Fruit fly (Drosophila melanogaster) whole organism, prepupa: ENCODE data around the gene CG31064.

Experiments used
- Blimp-1 ChIP-seq: fragments of 200-800 bp; sonication (Bioruptor generic); optimal IDR thresholded peaks from 3 replicates; lab custom pipeline; 2017; ENCODE audit warnings: missing biosample characterization, missing genetic modification characterization, mild to moderate bottlenecking, moderate library complexity, missing genetic modification reagents
- CG10631 ChIP-seq: fragments of 200-800 bp; sonication (Bioruptor generic); optimal IDR thresholded peaks from 2 replicates; lab custom pipeline; 2016; ENCODE audit warnings: missing biosample characterization, missing genetic modification characterization
- CG10669 ChIP-seq: fragments of 200-800 bp; sonication (Bioruptor generic); optimal IDR thresholded peaks from 3 replicates; lab custom pipeline; 2018; ENCODE audit warnings: missing biosample characterization, mild to moderate bottlenecking, missing genetic modification characterization, moderate library complexity
- CG11294 ChIP-seq: fragments of 200-800 bp; sonication (Bioruptor generic); IDR thresholded peaks from 2 replicates; pipeline ENCODE4 v1.3.6; 2022; ENCODE audit warnings: missing biosample characterization, missing genetic modification characterization
- CG11902 ChIP-seq: fragments of 200-800 bp; sonication (Bioruptor generic); optimal IDR thresholded peaks from 3 replicates; lab custom pipeline; 2016; ENCODE audit warnings: missing biosample characterization, missing genetic modification characterization
- CG15336 ChIP-seq: fragments of 200-800 bp; sonication (Bioruptor generic); IDR thresholded peaks from 2 replicates; pipeline ENCODE4 v1.3.6; 2022; ENCODE audit warnings: missing biosample characterization, missing genetic modification characterization
- CG1621 ChIP-seq: fragments of 200-800 bp; sonication (Bioruptor generic); optimal IDR thresholded peaks from 3 replicates; lab custom pipeline; 2018; ENCODE audit warnings: missing biosample characterization, mild to moderate bottlenecking, missing genetic modification characterization
- CG16779 ChIP-seq: fragments of 200-800 bp; sonication (Bioruptor generic); optimal IDR thresholded peaks from 3 replicates; lab custom pipeline; 2017; ENCODE audit warnings: missing biosample characterization, mild to moderate bottlenecking, missing genetic modification characterization
- CG31627 ChIP-seq: fragments of 200-800 bp; sonication (Bioruptor generic); optimal IDR thresholded peaks from 3 replicates; lab custom pipeline; 2016; ENCODE audit warnings: missing biosample characterization, missing genetic modification characterization
- CG32006 ChIP-seq: fragments of 200-800 bp; sonication (Bioruptor generic); optimal IDR thresholded peaks from 3 replicates; lab custom pipeline; 2017; ENCODE audit warnings: missing biosample characterization, mild to moderate bottlenecking, missing genetic modification characterization
- CG34406 ChIP-seq: fragments of 200-800 bp; sonication (Bioruptor generic); optimal IDR thresholded peaks from 3 replicates; lab custom pipeline; 2016; ENCODE audit warnings: missing biosample characterization, missing genetic modification characterization
- CG3919 ChIP-seq: fragments of 200-800 bp; sonication (Bioruptor generic); optimal IDR thresholded peaks from 3 replicates; lab custom pipeline; 2016; ENCODE audit warnings: missing biosample characterization, missing genetic modification characterization
- CG4318 ChIP-seq: fragments of 200-800 bp; sonication (Bioruptor generic); optimal IDR thresholded peaks from 3 replicates; lab custom pipeline; 2017; ENCODE audit warnings: missing biosample characterization, mild to moderate bottlenecking, missing genetic modification characterization
- CG6276 ChIP-seq: fragments of 200-800 bp; sonication (Bioruptor generic); optimal IDR thresholded peaks from 2 replicates; lab custom pipeline; 2017; ENCODE audit warnings: missing biosample characterization, mild to moderate bottlenecking, missing genetic modification characterization
- CG6792 ChIP-seq: fragments of 200-800 bp; sonication (Bioruptor generic); optimal IDR thresholded peaks from 3 replicates; lab custom pipeline; 2016; ENCODE audit warnings: missing biosample characterization, missing genetic modification characterization
- CG6854 ChIP-seq: fragments of 200-800 bp; sonication (Bioruptor generic); optimal IDR thresholded peaks from 2 replicates; lab custom pipeline; 2017; ENCODE audit warnings: missing biosample characterization, mild to moderate bottlenecking, missing genetic modification characterization
- CG7368 ChIP-seq: fragments of 200-800 bp; sonication (Bioruptor generic); optimal IDR thresholded peaks from 3 replicates; lab custom pipeline; 2016; ENCODE audit warnings: missing biosample characterization, missing genetic modification characterization
- CG8119 ChIP-seq: fragments of 200-800 bp; sonication (Bioruptor generic); IDR thresholded peaks from 3 replicates; pipeline ENCODE4 v1.3.6; 2022; ENCODE audit warnings: missing biosample characterization, missing genetic modification characterization
- CG8632 ChIP-seq: fragments of 200-800 bp; sonication (Bioruptor generic); optimal IDR thresholded peaks from 3 replicates; lab custom pipeline; 2016; ENCODE audit warnings: missing biosample characterization, missing genetic modification characterization
- Eip75B ChIP-seq: fragments of 200-800 bp; sonication (Bioruptor generic); optimal IDR thresholded peaks from 3 replicates; lab custom pipeline; 2016; ENCODE audit warnings: missing biosample characterization, missing genetic modification characterization
- Eip78C ChIP-seq: fragments of 200-800 bp; sonication (Bioruptor generic); peaks from one replicate; lab custom pipeline; 2016; ENCODE audit warnings: missing biosample characterization, missing genetic modification characterization
- Eip93F ChIP-seq: fragments of 200-800 bp; sonication (Bioruptor generic); optimal IDR thresholded peaks from 2 replicates; lab custom pipeline; 2016; ENCODE audit warnings: missing biosample characterization, mild to moderate bottlenecking, missing genetic modification characterization
- Ets21C ChIP-seq: fragments of 200-800 bp; sonication (Bioruptor generic); optimal IDR thresholded peaks from 3 replicates; lab custom pipeline; 2016; ENCODE audit warnings: missing biosample characterization, missing genetic modification characterization
- Ets96B ChIP-seq: fragments of 200-800 bp; optimal IDR thresholded peaks from 2 replicates; lab custom pipeline; 2019; ENCODE audit warnings: missing biosample characterization, mild to moderate bottlenecking, missing genetic modification characterization, moderate library complexity
- Hr39 ChIP-seq: fragments of 200-800 bp; sonication (Bioruptor generic); optimal IDR thresholded peaks from 2 replicates; lab custom pipeline; 2016; ENCODE audit warnings: missing biosample characterization, missing genetic modification characterization
- Hr4 ChIP-seq: fragments of 200-800 bp; sonication (Bioruptor generic); optimal IDR thresholded peaks from 3 replicates; lab custom pipeline; 2016; ENCODE audit warnings: missing biosample characterization, missing genetic modification characterization
- Lpt ChIP-seq: fragments of 200-800 bp; sonication (Bioruptor generic); optimal IDR thresholded peaks from 3 replicates; lab custom pipeline; 2016; ENCODE audit warnings: missing biosample characterization, missing genetic modification characterization
- Met ChIP-seq: fragments of 200-800 bp; sonication (Bioruptor generic); optimal IDR thresholded peaks from 3 replicates; lab custom pipeline; 2016; ENCODE audit warnings: missing biosample characterization, missing genetic modification characterization
- OdsH ChIP-seq: fragments of 200-800 bp; sonication (Bioruptor generic); optimal IDR thresholded peaks from 3 replicates; lab custom pipeline; 2016; ENCODE audit warnings: missing biosample characterization, missing genetic modification characterization
- Smox ChIP-seq: fragments of 200-800 bp; sonication (Bioruptor generic); optimal IDR thresholded peaks from 3 replicates; lab custom pipeline; 2016; ENCODE audit warnings: missing biosample characterization, missing genetic modification characterization
- Sox102F ChIP-seq: fragments of 200-800 bp; sonication (Bioruptor generic); optimal IDR thresholded peaks from 2 replicates; lab custom pipeline; 2016; ENCODE audit warnings: missing biosample characterization, mild to moderate bottlenecking, missing genetic modification characterization
- Sox14 ChIP-seq: fragments of 200-800 bp; sonication (Bioruptor generic); optimal IDR thresholded peaks from 3 replicates; lab custom pipeline; 2016; ENCODE audit warnings: missing biosample characterization, missing genetic modification characterization
- achi ChIP-seq: fragments of 200-800 bp; sonication (Bioruptor generic); optimal IDR thresholded peaks from 3 replicates; lab custom pipeline; 2016; ENCODE audit warnings: missing biosample characterization, missing genetic modification characterization
- acj6 ChIP-seq: fragments of 200-800 bp; sonication (Bioruptor generic); optimal IDR thresholded peaks from 3 replicates; lab custom pipeline; 2016; ENCODE audit warnings: missing biosample characterization, missing genetic modification characterization
- cyc ChIP-seq: fragments of 200-800 bp; sonication (Bioruptor generic); optimal IDR thresholded peaks from 3 replicates; lab custom pipeline; 2016; ENCODE audit warnings: missing biosample characterization, missing genetic modification characterization
- eg ChIP-seq: fragments of 200-800 bp; sonication (Bioruptor generic); IDR thresholded peaks from 3 replicates; pipeline ENCODE4 v1.3.6; 2022; ENCODE audit warnings: missing biosample characterization, missing genetic modification characterization
- fd85E ChIP-seq: fragments of 200-800 bp; sonication (Bioruptor generic); optimal IDR thresholded peaks from 3 replicates; lab custom pipeline; 2016; ENCODE audit warnings: missing biosample characterization, missing genetic modification characterization
- fkh ChIP-seq: fragments of 200-800 bp; sonication (Bioruptor generic); optimal IDR thresholded peaks from 3 replicates; lab custom pipeline; 2017; ENCODE audit warnings: missing biosample characterization, mild to moderate bottlenecking, missing genetic modification characterization, moderate library complexity
- lz ChIP-seq: fragments of 200-800 bp; sonication (Bioruptor generic); optimal IDR thresholded peaks from 3 replicates; lab custom pipeline; 2016; ENCODE audit warnings: missing biosample characterization, missing genetic modification characterization
- net ChIP-seq: fragments of 200-800 bp; sonication (Bioruptor generic); optimal IDR thresholded peaks from 3 replicates; lab custom pipeline; 2016; ENCODE audit warnings: missing biosample characterization, missing genetic modification characterization
- pdm3 ChIP-seq: fragments of 200-800 bp; sonication (Bioruptor generic); optimal IDR thresholded peaks from 3 replicates; lab custom pipeline; 2016; ENCODE audit warnings: missing biosample characterization, missing genetic modification characterization
- salr ChIP-seq, 2 experiments: fragments of 200-800 bp; sonication (Bioruptor generic); optimal IDR thresholded peaks; 3 replicates each; lab custom pipeline; 2016 to 2018; ENCODE audit warnings: missing biosample characterization in 2 of 2, missing genetic modification characterization in 2 of 2, mild to moderate bottlenecking in 1 of 2
- ss ChIP-seq, 2 experiments: fragments of 200-800 bp; sonication (Bioruptor generic); optimal IDR thresholded peaks; 2 replicates in 1 of 2; 3 replicates in 1 of 2; lab custom pipeline; 2017 to 2018; ENCODE audit warnings: mild to moderate bottlenecking in 2 of 2, missing biosample characterization in 2 of 2, missing genetic modification characterization in 2 of 2, moderate library complexity in 1 of 2
- vri ChIP-seq: fragments of 200-800 bp; sonication (Bioruptor generic); optimal IDR thresholded peaks from 3 replicates; lab custom pipeline; 2016; ENCODE audit warnings: missing biosample characterization, mild to moderate bottlenecking, missing genetic modification characterization

Gene CG31064

DNA sequence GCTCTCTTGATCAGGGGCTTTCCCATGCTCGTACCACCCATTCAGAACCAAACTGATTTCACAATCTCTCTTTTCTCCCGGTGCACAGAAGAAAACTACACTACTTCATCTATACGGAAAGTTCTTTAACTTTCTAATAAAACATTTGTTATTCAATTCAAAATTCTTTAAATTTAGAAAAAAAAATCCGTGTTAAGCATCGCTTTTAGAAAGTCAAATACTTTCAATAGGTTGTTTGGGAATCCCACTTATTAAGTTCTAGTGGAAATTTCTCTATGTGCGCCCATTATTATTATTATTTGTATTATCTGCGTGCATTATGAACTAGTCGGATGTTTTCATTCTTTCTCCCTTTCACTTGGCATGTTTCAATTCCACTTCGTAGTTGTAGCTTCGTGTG is 45.8 kb downstream of the CG31064 start (continued):
- no peak for TF ChIP-seq CG11902 (GFP tag; lab: Kevin White, UChicago)
- peak; percentile 12 for TF ChIP-seq CG4318
- peak; percentile 20 for TF ChIP-seq OdsH (GFP tag; lab: Kevin White, UChicago)
- peak; percentile 47 for TF ChIP-seq Ets96B (tag; lab: Kevin White, UChicago)
- no peak for TF ChIP-seq Blimp-1 (GFP tag; lab: Kevin White, UChicago)
- no peak for TF ChIP-seq Smox (GFP tag; lab: Kevin White, UChicago)
- TF ChIP-seq net (GFP tag; lab: Kevin White, UChicago), result peak; percentile 14

- TF ChIP-seq lz (no peak), Sox14 (GFP tag; lab: Kevin White, UChicago) (no peak), Lpt (GFP tag; lab: Kevin White, UChicago) (no peak), Met (GFP tag; lab: Kevin White, UChicago) (no peak), Eip75B (GFP tag; lab: Kevin White, UChicago) (no peak), Blimp-1 (GFP tag; lab: Kevin White, UChicago) (no peak), Smox (GFP tag; lab: Kevin White, UChicago) (no peak), CG6854 (GFP tag; lab: Kevin White, UChicago) (no peak), CG16779 (tag; lab: Kevin White, UChicago) (no peak), CG31627 (GFP tag; lab: Kevin White, UChicago) (no peak), CG6792 (GFP tag; lab: Kevin White, UChicago) (no peak), vri (GFP tag; lab: Kevin White, UChicago) (no peak), CG1621 (tag; lab: Kevin White, UChicago) (no peak)
- TF ChIP-seq, all 60 proteins: peak for 0
Observed at dm6 chr3R:27186849-27187248, 52.0 kb downstream of the CG31064 start.

DNA sequence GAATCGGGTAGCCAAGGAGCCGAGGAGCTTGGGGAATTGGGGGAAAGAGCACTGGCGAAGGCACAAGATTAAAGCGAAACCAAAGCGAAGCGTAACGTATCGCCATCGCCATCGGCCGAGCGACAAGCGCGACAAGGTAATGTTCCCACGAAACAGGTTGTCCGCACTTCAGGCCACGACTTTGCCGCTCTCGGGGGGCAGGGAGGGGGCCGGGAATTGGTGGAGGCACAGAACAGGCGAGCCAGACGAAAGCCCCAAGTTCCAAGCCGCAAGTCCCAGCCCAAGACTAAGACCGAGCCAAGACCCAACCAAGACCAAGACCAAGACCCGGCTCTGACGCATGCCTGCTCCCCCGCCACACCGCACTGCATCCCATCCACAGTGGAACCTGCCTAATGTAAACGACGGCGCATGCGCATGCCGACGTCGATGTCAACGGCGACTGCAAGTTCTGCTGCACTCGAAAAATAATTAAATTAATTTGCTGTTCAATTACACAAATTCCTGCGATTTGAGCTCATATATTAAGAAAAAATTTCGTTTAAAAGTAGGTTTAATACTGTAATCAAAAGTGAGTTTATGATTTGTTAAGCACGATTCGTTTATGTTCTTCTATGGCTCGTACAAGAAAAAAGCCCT is 52.8 kb downstream of the CG31064 start:
- no peak for TF ChIP-seq CG7368 (GFP tag; lab: Kevin White, UChicago)
- TF ChIP-seq Lpt (GFP tag; lab: Kevin White, UChicago), result peak; percentile 30
- TF ChIP-seq salr (GFP tag; optimal IDR thresholded peaks at IDR 0.05; lab: Kevin White, UChicago), result no peak
- no peak for TF ChIP-seq Eip93F
- TF ChIP-seq OdsH (GFP tag; lab: Kevin White, UChicago), result peak; percentile 60
- TF ChIP-seq fd85E (GFP tag; lab: Kevin White, UChicago), result no peak
- TF ChIP-seq eg (GFP tag; lab: Robert Waterston, UW), result peak; percentile 63
- peak; percentile 7 for TF ChIP-seq CG16779 (tag; lab: Kevin White, UChicago)
- peak; percentile 59 for TF ChIP-seq acj6 (GFP tag; lab: Kevin White, UChicago)
- TF ChIP-seq CG11902 (GFP tag; lab: Kevin White, UChicago), result peak; percentile 32
- TF ChIP-seq fkh (GFP tag; lab: Kevin White, UChicago), result no peak
- TF ChIP-seq Smox (GFP tag; lab: Kevin White, UChicago), result peak; percentile 57
- TF ChIP-seq CG10631, result peak; percentile 58
- TF ChIP-seq achi (GFP tag; lab: Kevin White, UChicago), result peak; percentile 51
- TF ChIP-seq Ets21C (GFP tag; lab: Kevin White, UChicago), result peak; percentile 41
- TF ChIP-seq Eip75B (GFP tag; lab: Kevin White, UChicago), result peak; percentile 72
- TF ChIP-seq CG34406 (GFP tag; lab: Kevin White, UChicago), result peak; percentile 23
- TF ChIP-seq Blimp-1 (GFP tag; lab: Kevin White, UChicago), result peak; percentile 22
- peak; percentile 65 for TF ChIP-seq CG3919
- TF ChIP-seq ss (GFP tag; optimal IDR thresholded peaks at IDR 0.05; lab: Kevin White, UChicago), result peak; percentile 51 to 74
- TF ChIP-seq Sox102F, result peak; percentile 63
- peak; percentile 32; the same call in 1 of the 3 replicates for TF ChIP-seq CG8119 (GFP tag; lab: Robert Waterston, UW)
- peak; percentile 71 for TF ChIP-seq pdm3 (GFP tag; lab: Kevin White, UChicago)
- no peak for TF ChIP-seq CG4318
- peak; percentile 59 for TF ChIP-seq CG31627 (GFP tag; lab: Kevin White, UChicago)
- TF ChIP-seq lz, result peak; percentile 64
- TF ChIP-seq Eip78C (GFP tag; lab: Kevin White, UChicago), result peak; percentile 85
- peak; percentile 58 for TF ChIP-seq CG6792 (GFP tag; lab: Kevin White, UChicago)
- TF ChIP-seq CG1621 (tag; lab: Kevin White, UChicago), result peak; percentile 40
- peak; percentile 60 for TF ChIP-seq CG10669 (GFP tag; lab: Kevin White, UChicago)
- TF ChIP-seq cyc, result peak; percentile 63
- TF ChIP-seq CG6276 (GFP tag; lab: Kevin White, UChicago), result no peak
- no peak for TF ChIP-seq CG11294 (GFP tag; lab: Robert Waterston, UW)
- TF ChIP-seq vri (GFP tag; lab: Kevin White, UChicago), result peak; percentile 27
- peak; percentile 63 for TF ChIP-seq net (GFP tag; lab: Kevin White, UChicago)
- peak; percentile 55 for TF ChIP-seq CG15336 (GFP tag; lab: Robert Waterston, UW)
- peak; percentile 54 for TF ChIP-seq CG32006 (GFP tag; lab: Kevin White, UChicago)
- TF ChIP-seq Hr39 (GFP tag; lab: Kevin White, UChicago), result peak; percentile 72
- peak; percentile 43 for TF ChIP-seq Hr4 (GFP tag; lab: Kevin White, UChicago)
- peak; percentile 22 for TF ChIP-seq CG8632
